Fruit fly (Drosophila melanogaster): ENCODE data around the gene CG3618.

DNA sequence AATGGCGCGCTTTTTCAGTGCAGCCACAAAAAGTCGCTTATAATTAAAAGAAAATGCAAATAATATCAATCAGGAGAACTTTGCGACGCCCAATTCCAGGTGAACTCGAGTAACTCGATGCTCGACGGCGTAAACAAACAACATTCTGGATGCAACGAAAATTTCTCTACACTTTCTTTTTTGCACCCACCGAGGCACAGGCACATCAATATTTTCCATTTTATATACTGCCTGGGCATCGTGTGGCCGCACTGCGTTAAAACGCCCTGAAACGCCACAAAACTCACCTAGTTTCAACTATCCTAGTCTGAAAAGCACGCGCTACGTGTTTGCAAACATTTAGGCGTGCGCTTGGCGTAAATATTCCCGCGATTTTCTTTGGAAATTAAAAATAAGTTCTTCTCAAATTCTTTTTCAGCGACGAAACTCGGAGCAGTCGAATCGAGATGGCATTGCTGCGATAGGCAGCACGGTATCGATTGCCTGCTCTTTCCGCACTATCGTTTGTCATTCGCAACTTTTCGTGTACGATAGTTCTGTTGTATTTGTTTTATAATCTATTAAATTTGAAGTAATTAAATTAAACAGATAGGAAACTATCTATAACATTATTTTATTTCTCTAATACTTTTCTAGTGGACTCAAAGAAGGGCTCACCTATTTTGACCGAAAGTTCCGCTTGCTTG is 30.0 kb downstream of the CG3618 start, which contains the start of gene Pcif1:
- TF ChIP-seq h (optimal IDR thresholded peaks at IDR 0.05) (no peak), insv (optimal IDR thresholded peaks at IDR 0.05) (no peak), ttk (optimal IDR thresholded peaks at IDR 0.05) (no peak), psq (optimal IDR thresholded peaks at IDR 0.05) (no peak), Sin3A (optimal IDR thresholded peaks at IDR 0.05) (no peak)

Measured in Kc167 (cell line).